Fruit fly (Drosophila melanogaster) whole organism: Measurements from ENCODE around the gene CG18530.

Experiments
- EcR ChIP-seq, 2 experiments: fragments of >200 bp; optimal IDR thresholded peaks; 2 replicates each; lab custom pipeline; 2017; ENCODE audit warnings: missing biosample characterization in 2 of 2, missing genetic modification characterization in 2 of 2, missing genetic modification reagents in 2 of 2
- pan ChIP-seq: fragments of >200 bp; optimal IDR thresholded peaks from 2 replicates; lab custom pipeline; 2017
- psq ChIP-seq: fragments of >200 bp; optimal IDR thresholded peaks from 2 replicates; lab custom pipeline; 2017

DNA sequence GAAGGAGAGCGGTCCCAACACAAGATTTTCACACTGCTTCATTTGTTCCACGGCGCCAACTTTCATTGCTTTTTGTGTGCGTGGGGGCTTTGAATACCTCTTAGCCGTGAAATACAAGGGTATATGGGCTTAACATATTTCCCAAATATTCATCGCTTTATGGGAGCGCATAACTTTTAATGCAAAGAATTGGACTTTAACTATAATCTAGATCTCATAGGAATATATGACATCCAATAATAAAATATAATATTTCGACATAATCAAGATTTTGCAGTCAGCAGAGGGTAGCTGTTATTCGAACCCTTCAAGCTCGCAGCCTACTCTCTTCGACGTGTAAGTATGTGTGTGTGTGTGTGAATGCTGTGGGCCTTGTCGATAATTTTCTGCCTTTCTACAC, 41.5 kb upstream of the CG18530 start:
- no peak for TF ChIP-seq pan (lab: Kevin White, UChicago)
- TF ChIP-seq psq (lab: Kevin White, UChicago): no peak
- no peak for TF ChIP-seq EcR (GFP tag; optimal IDR thresholded peaks at IDR 0.05; lab: Kevin White, UChicago)
